Worm (Caenorhabditis elegans): ENCODE results near the gene srz-14.

ce11 chrV:16233624-16234023 lies 50.2 kb downstream of the srz-14 start, which contains the start of gene clec-233:
- no peak for TF ChIP-seq nhr-237 (tag; optimal IDR thresholded peaks at IDR 0.05)
- TF ChIP-seq ceh-88 (GFP tag; IDR thresholded peaks at IDR 0.05) = no peak
- TF ChIP-seq lin-39 (tag; optimal IDR thresholded peaks at IDR 0.05) = no peak
- TF ChIP-seq nhr-90 (tag; optimal IDR thresholded peaks at IDR 0.05; ENCODE audit: poor library complexity) = no peak
- TF ChIP-seq tlp-1 (tag; optimal IDR thresholded peaks at IDR 0.05) = no peak
- no peak for TF ChIP-seq fos-1 (tag; optimal IDR thresholded peaks at IDR 0.05)
- no peak for TF ChIP-seq aly-2 (tag; optimal IDR thresholded peaks at IDR 0.05)
- TF ChIP-seq ets-5 (GFP tag; IDR thresholded peaks at IDR 0.05) = no peak
- no peak for TF ChIP-seq jun-1 (tag; optimal IDR thresholded peaks at IDR 0.05)
- no peak for TF ChIP-seq sptf-1 (tag; optimal IDR thresholded peaks at IDR 0.05)

All from whole organism, L1 larva.